Fruit fly (Drosophila melanogaster) whole organism, embryonic: ENCODE data around the gene CG9498.

Experiments
- Bteb2 ChIP-seq: fragments of 200-800 bp; sonication (Bioruptor generic); optimal IDR thresholded peaks from 2 replicates; lab custom pipeline; 2016; ENCODE audit warnings: missing biosample characterization, missing genetic modification characterization
- CG10431 ChIP-seq: fragments of 200-800 bp; sonication (Bioruptor generic); optimal IDR thresholded peaks from 3 replicates; lab custom pipeline; 2018; ENCODE audit warnings: missing biosample characterization, mild to moderate bottlenecking, missing genetic modification characterization
- CG10654 ChIP-seq: fragments of 200-800 bp; sonication (Bioruptor generic); optimal IDR thresholded peaks from 2 replicates; lab custom pipeline; 2016; ENCODE audit warnings: missing biosample characterization, missing genetic modification characterization
- CG11560 ChIP-seq: fragments of 200-800 bp; sonication (Bioruptor generic); IDR thresholded peaks from 3 replicates; pipeline ENCODE4 v1.3.6; 2022; ENCODE audit warnings: missing biosample characterization, missing genetic modification characterization
- CG12219 ChIP-seq: fragments of 200-800 bp; sonication (Bioruptor generic); optimal IDR thresholded peaks from 3 replicates; lab custom pipeline; 2018; ENCODE audit warnings: missing biosample characterization, mild to moderate bottlenecking, missing genetic modification characterization
- CG12391 ChIP-seq: fragments of 200-800 bp; sonication (Bioruptor generic); optimal IDR thresholded peaks from 3 replicates; lab custom pipeline; 2018; ENCODE audit warnings: missing biosample characterization, mild to moderate bottlenecking, missing genetic modification characterization, moderate library complexity
- CG13123 ChIP-seq: fragments of 200-800 bp; sonication (Bioruptor generic); optimal IDR thresholded peaks from 2 replicates; lab custom pipeline; 2016; ENCODE audit warnings: missing biosample characterization, missing genetic modification characterization
- CG14441 ChIP-seq: fragments of 200-800 bp; sonication (Bioruptor generic); IDR thresholded peaks from 2 replicates; pipeline ENCODE4 v1.3.6; 2022; ENCODE audit warnings: missing biosample characterization, missing genetic modification characterization
- CG15073 ChIP-seq: fragments of 200-800 bp; sonication (Bioruptor generic); optimal IDR thresholded peaks from 2 replicates; lab custom pipeline; 2016; ENCODE audit warnings: missing biosample characterization, missing genetic modification characterization
- CG15514 ChIP-seq: fragments of 200-800 bp; sonication (Bioruptor generic); optimal IDR thresholded peaks from 3 replicates; lab custom pipeline; 2017; ENCODE audit warnings: missing biosample characterization, missing genetic modification characterization, mild to moderate bottlenecking, moderate library complexity, missing genetic modification reagents
- CG17328 ChIP-seq: fragments of 200-800 bp; sonication (Bioruptor generic); IDR thresholded peaks from 2 replicates; pipeline ENCODE4 v1.3.6; 2022; ENCODE audit warnings: missing biosample characterization, missing genetic modification characterization
- CG17359 ChIP-seq: fragments of 200-800 bp; sonication (Bioruptor generic); optimal IDR thresholded peaks from 3 replicates; lab custom pipeline; 2018; ENCODE audit warnings: missing biosample characterization, mild to moderate bottlenecking, missing genetic modification characterization, moderate library complexity
- CG17568 ChIP-seq: fragments of 200-800 bp; sonication (Bioruptor generic); optimal IDR thresholded peaks from 2 replicates; lab custom pipeline; 2018; ENCODE audit warnings: missing biosample characterization, mild to moderate bottlenecking, missing genetic modification characterization, moderate library complexity
- CG1832 ChIP-seq: fragments of 200-800 bp; sonication (Bioruptor generic); optimal IDR thresholded peaks from 2 replicates; lab custom pipeline; 2017; ENCODE audit warnings: missing biosample characterization, mild to moderate bottlenecking, missing genetic modification characterization, inconsistent platforms
- CG18599 ChIP-seq: fragments of 200-800 bp; sonication (Bioruptor generic); optimal IDR thresholded peaks from 3 replicates; lab custom pipeline; 2017; ENCODE audit warnings: missing biosample characterization, missing genetic modification characterization, mild to moderate bottlenecking, moderate library complexity, missing genetic modification reagents
- CG31441 ChIP-seq: fragments of 200-800 bp; sonication (Bioruptor generic); IDR thresholded peaks from 2 replicates; pipeline ENCODE4 v1.3.6; 2022; ENCODE audit warnings: missing biosample characterization, missing genetic modification characterization
- CG4360 ChIP-seq: fragments of 200-800 bp; sonication (Bioruptor generic); IDR thresholded peaks from 2 replicates; pipeline ENCODE4 v1.3.6; 2022; ENCODE audit warnings: missing biosample characterization, missing genetic modification characterization
- CG4617 ChIP-seq: fragments of 200-800 bp; sonication (Bioruptor generic); optimal IDR thresholded peaks from 3 replicates; lab custom pipeline; 2016; ENCODE audit warnings: missing biosample characterization, missing genetic modification characterization, borderline replicate concordance
- CG5245 ChIP-seq: fragments of 200-800 bp; sonication (Bioruptor generic); optimal IDR thresholded peaks from 3 replicates; lab custom pipeline; 2016; ENCODE audit warnings: missing biosample characterization, missing genetic modification characterization
- CG7987 ChIP-seq: fragments of 200-800 bp; sonication (Bioruptor generic); optimal IDR thresholded peaks from 2 replicates; lab custom pipeline; 2018; ENCODE audit warnings: missing biosample characterization, mild to moderate bottlenecking, missing genetic modification characterization, moderate library complexity
- CG9797 ChIP-seq: fragments of 200-800 bp; sonication (Bioruptor generic); optimal IDR thresholded peaks from 3 replicates; lab custom pipeline; 2018; ENCODE audit warnings: missing biosample characterization, mild to moderate bottlenecking, missing genetic modification characterization
- CG9817 ChIP-seq: fragments of 200-800 bp; sonication (Bioruptor generic); optimal IDR thresholded peaks from 2 replicates; lab custom pipeline; 2018; ENCODE audit warnings: missing biosample characterization, mild to moderate bottlenecking, missing genetic modification characterization, moderate library complexity
- Dll ChIP-seq: fragments of 200-800 bp; sonication (Bioruptor generic); IDR thresholded peaks from 4 replicates; pipeline ENCODE4 v1.3.6; 2022; ENCODE audit warnings: missing biosample characterization, missing genetic modification characterization; ENCODE audit not compliant: partially characterized antibody
- Ets65A ChIP-seq: fragments of 200-800 bp; sonication (Bioruptor generic); peaks from one replicate; lab custom pipeline; 2016; ENCODE audit warnings: missing biosample characterization, missing genetic modification characterization
- Fer1 ChIP-seq: fragments of 200-800 bp; sonication (Bioruptor generic); optimal IDR thresholded peaks from 2 replicates; lab custom pipeline; 2017; ENCODE audit warnings: missing biosample characterization, mild to moderate bottlenecking, missing genetic modification characterization
- HLH54F ChIP-seq: fragments of 200-800 bp; sonication (Bioruptor generic); optimal IDR thresholded peaks from 3 replicates; lab custom pipeline; 2016; ENCODE audit warnings: missing biosample characterization, missing genetic modification characterization
- Hand ChIP-seq: fragments of 200-800 bp; sonication (Bioruptor generic); optimal IDR thresholded peaks from 2 replicates; lab custom pipeline; 2017; ENCODE audit warnings: mild to moderate bottlenecking, missing biosample characterization, missing genetic modification reagents, missing genetic modification characterization
- Nf-YA ChIP-seq: fragments of 200-800 bp; sonication (Bioruptor generic); IDR thresholded peaks from 2 replicates; pipeline ENCODE4 v1.3.6; 2022; ENCODE audit warnings: missing biosample characterization, missing genetic modification characterization
- Oli ChIP-seq: fragments of 200-800 bp; sonication (Bioruptor generic); optimal IDR thresholded peaks from 2 replicates; lab custom pipeline; 2018; ENCODE audit warnings: missing biosample characterization, mild to moderate bottlenecking, missing genetic modification characterization, moderate library complexity
- Side ChIP-seq: fragments of 200-800 bp; sonication (Bioruptor generic); optimal IDR thresholded peaks from 2 replicates; lab custom pipeline; 2016; ENCODE audit warnings: missing biosample characterization, missing genetic modification characterization
- Trl ChIP-seq, 3 experiments: fragments of >200 bp in 2 of 3; fragments of 200-800 bp in 1 of 3; sonication (Bioruptor generic) in 1 of 3; optimal IDR thresholded peaks; 2 replicates in 1 of 3; 3 replicates in 2 of 3; lab custom pipeline; 2016 to 2017; ENCODE audit warnings: missing biosample characterization in 1 of 3, missing genetic modification characterization in 1 of 3
- amos ChIP-seq: fragments of 200-800 bp; sonication (Bioruptor generic); IDR thresholded peaks from 2 replicates; pipeline ENCODE4 v1.3.6; 2022; ENCODE audit warnings: missing biosample characterization, missing genetic modification characterization; ENCODE audit not compliant: partially characterized antibody
- ap ChIP-seq: fragments of 200-800 bp; sonication (Bioruptor generic); IDR thresholded peaks from 2 replicates; pipeline ENCODE4 v1.3.6; 2022; ENCODE audit warnings: missing biosample characterization, missing genetic modification characterization
- bigmax ChIP-seq: fragments of 200-800 bp; sonication (Bioruptor generic); optimal IDR thresholded peaks from 2 replicates; lab custom pipeline; 2018; ENCODE audit warnings: missing biosample characterization, mild to moderate bottlenecking, missing genetic modification characterization
- ci ChIP-seq: fragments of 200-800 bp; sonication (Bioruptor generic); IDR thresholded peaks from 3 replicates; pipeline ENCODE4 v1.3.6; 2022; ENCODE audit warnings: missing biosample characterization, missing genetic modification characterization
- dpn ChIP-seq, 2 experiments: fragments of 200-800 bp; sonication (Bioruptor generic); optimal IDR thresholded peaks; 3 replicates each; lab custom pipeline; 2016; ENCODE audit warnings: missing biosample characterization in 2 of 2, missing genetic modification characterization in 2 of 2
- gfzf ChIP-seq: fragments of 200-800 bp; sonication (Bioruptor generic); optimal IDR thresholded peaks from 2 replicates; lab custom pipeline; 2016; ENCODE audit warnings: missing biosample characterization, mild to moderate bottlenecking, missing genetic modification characterization, moderate library complexity
- hbn ChIP-seq: fragments of 200-800 bp; sonication (Bioruptor generic); IDR thresholded peaks from 2 replicates; pipeline ENCODE4 v1.3.6; 2022; ENCODE audit warnings: missing biosample characterization, missing genetic modification characterization; ENCODE audit not compliant: partially characterized antibody
- jing ChIP-seq: fragments of 200-800 bp; sonication (Bioruptor generic); optimal IDR thresholded peaks from 2 replicates; lab custom pipeline; 2018; ENCODE audit warnings: missing biosample characterization, mild to moderate bottlenecking, missing genetic modification characterization
- jumu ChIP-seq: fragments of 200-800 bp; sonication (Bioruptor generic); optimal IDR thresholded peaks from 3 replicates; lab custom pipeline; 2016; ENCODE audit warnings: missing biosample characterization, missing genetic modification characterization
- kah ChIP-seq: fragments of 200-800 bp; sonication (Bioruptor generic); optimal IDR thresholded peaks from 2 replicates; lab custom pipeline; 2018; ENCODE audit warnings: missing biosample characterization, mild to moderate bottlenecking, missing genetic modification characterization
- nom ChIP-seq: fragments of 200-800 bp; sonication (Bioruptor generic); optimal IDR thresholded peaks from 2 replicates; lab custom pipeline; 2017; ENCODE audit warnings: missing biosample characterization, missing genetic modification characterization, mild to moderate bottlenecking, moderate library complexity, missing genetic modification reagents
- ro ChIP-seq: fragments of 200-800 bp; sonication (Bioruptor generic); IDR thresholded peaks from 2 replicates; pipeline ENCODE4 v1.3.6; 2022; ENCODE audit warnings: missing biosample characterization, missing genetic modification characterization
- scrt ChIP-seq: fragments of 200-800 bp; sonication (Bioruptor generic); optimal IDR thresholded peaks from 2 replicates; lab custom pipeline; 2018; ENCODE audit warnings: missing biosample characterization, mild to moderate bottlenecking, missing genetic modification characterization, moderate library complexity
- sim ChIP-seq: fragments of 200-800 bp; sonication (Bioruptor generic); IDR thresholded peaks from 2 replicates; pipeline ENCODE4 v1.3.6; 2022; ENCODE audit warnings: missing biosample characterization, missing genetic modification characterization
- stc ChIP-seq: fragments of 200-800 bp; sonication (Bioruptor generic); IDR thresholded peaks from 2 replicates; pipeline ENCODE4 v1.3.6; 2022; ENCODE audit warnings: missing biosample characterization, missing genetic modification characterization
- tna ChIP-seq: fragments of 200-800 bp; sonication (Bioruptor generic); IDR thresholded peaks from 2 replicates; pipeline ENCODE4 v1.3.6; 2022; ENCODE audit warnings: missing biosample characterization, missing genetic modification characterization; ENCODE audit not compliant: partially characterized antibody
- trh ChIP-seq: fragments of 200-800 bp; sonication (Bioruptor generic); optimal IDR thresholded peaks from 2 replicates; lab custom pipeline; 2016; ENCODE audit warnings: missing biosample characterization, missing genetic modification characterization
- zen ChIP-seq: fragments of 200-800 bp; sonication (Bioruptor generic); optimal IDR thresholded peaks from 3 replicates; lab custom pipeline; 2018; ENCODE audit warnings: missing biosample characterization, mild to moderate bottlenecking, missing genetic modification characterization, moderate library complexity

CG9498 gene

DNA sequence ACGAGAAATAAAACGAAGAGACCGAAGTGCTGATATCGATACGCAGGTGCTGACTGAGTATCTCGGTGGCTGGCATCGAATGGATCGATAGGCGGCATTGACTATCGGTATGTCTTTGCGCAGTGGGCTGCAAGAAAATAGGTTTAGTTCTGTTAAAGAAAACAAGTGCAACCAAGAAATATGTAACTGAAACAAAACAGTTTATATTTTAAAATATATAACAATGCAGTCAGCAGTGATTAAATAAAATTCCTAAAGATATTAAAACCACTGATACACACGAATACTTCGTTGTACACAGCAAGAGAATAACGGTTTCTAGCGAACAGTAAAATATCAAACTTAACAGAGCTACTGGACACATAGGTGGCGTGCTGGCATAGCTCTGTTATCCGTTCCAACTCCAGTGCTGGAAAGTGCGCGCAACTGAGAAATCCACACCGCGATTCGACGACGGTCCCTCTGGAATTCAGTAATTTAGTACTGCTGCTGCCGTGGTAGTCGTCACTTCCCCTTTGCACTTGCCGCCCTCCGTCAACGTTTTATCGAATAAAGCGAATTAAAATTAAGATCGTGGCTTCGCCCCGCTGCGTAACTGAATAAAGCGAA, 12.4 kb downstream of the CG9498 start, which contains the start of the genes Pez and Cpr (continued):
- no peak for TF ChIP-seq CG4617 (GFP tag; lab: Kevin White, UChicago)
- peak; percentile 23; the same call in 1 of the 2 replicates for TF ChIP-seq tna (GFP tag; lab: Robert Waterston, UW)
- TF ChIP-seq ci (GFP tag; lab: Robert Waterston, UW): peak; percentile 81
- peak; percentile 32 for TF ChIP-seq CG10431 (GFP tag; lab: Kevin White, UChicago)
- TF ChIP-seq CG17359 (tag; lab: Kevin White, UChicago): no peak
- TF ChIP-seq ro (GFP tag; lab: Robert Waterston, UW): no peak
- 0 out of 2 replicates have a peak, but pooled peaks have one; percentile 11 for TF ChIP-seq Nf-YA (GFP tag; lab: Robert Waterston, UW)
- peak; percentile 24 for TF ChIP-seq CG18599 (GFP tag; lab: Kevin White, UChicago)
- TF ChIP-seq CG4360 (GFP tag; lab: Robert Waterston, UW): no peak
- no peak for TF ChIP-seq Oli (tag; lab: Kevin White, UChicago)
- peak; percentile 5 for TF ChIP-seq bigmax
- TF ChIP-seq stc: peak; percentile 34; the same call in 1 of the 2 replicates
- TF ChIP-seq zen (tag; lab: Kevin White, UChicago): peak; percentile 44
- TF ChIP-seq CG5245 (GFP tag; lab: Kevin White, UChicago): no peak
- peak; percentile 32 for TF ChIP-seq scrt
- TF ChIP-seq Ets65A (GFP tag; lab: Kevin White, UChicago): peak; percentile 85
- peak; percentile 76 for TF ChIP-seq hbn
- peak; percentile 37; the same call in 1 of the 2 replicates for TF ChIP-seq CG17328
- peak; percentile 31 for TF ChIP-seq jumu (GFP tag; lab: Kevin White, UChicago)
- TF ChIP-seq amos (GFP tag; lab: Robert Waterston, UW): peak; percentile 82
- peak; percentile 30 for TF ChIP-seq HLH54F
- no peak for TF ChIP-seq nom (GFP tag; lab: Kevin White, UChicago)
- TF ChIP-seq sim (GFP tag; lab: Robert Waterston, UW): no peak
- no peak for TF ChIP-seq CG13123 (GFP tag; lab: Kevin White, UChicago)
- TF ChIP-seq CG31441: no peak
- peak; percentile 47 for TF ChIP-seq Side (GFP tag; lab: Kevin White, UChicago)
- TF ChIP-seq Fer1: peak; percentile 21
- TF ChIP-seq CG17568: no peak
- TF ChIP-seq CG12219: no peak
- no peak for TF ChIP-seq CG10654 (GFP tag; lab: Kevin White, UChicago)
- no peak for TF ChIP-seq CG1832
- TF ChIP-seq Hand (GFP tag; lab: Kevin White, UChicago): no peak
- TF ChIP-seq kah (GFP tag; lab: Kevin White, UChicago): no peak
- TF ChIP-seq gfzf (GFP tag; lab: Kevin White, UChicago): peak; percentile 91
- TF ChIP-seq Bteb2 (GFP tag; lab: Kevin White, UChicago): peak; percentile 46
- TF ChIP-seq CG15073 (GFP tag; lab: Kevin White, UChicago): no peak
- TF ChIP-seq CG7987: peak; percentile 43
- peak; percentile 93 for TF ChIP-seq CG11560
- no peak for TF ChIP-seq Trl (optimal IDR thresholded peaks at IDR 0.05; lab: Kevin White, UChicago)
- TF ChIP-seq Trl (GFP tag; optimal IDR thresholded peaks at IDR 0.05; lab: Kevin White, UChicago): peak; percentile 26
- peak; percentile 68 for TF ChIP-seq CG15514 (GFP tag; lab: Kevin White, UChicago)
- TF ChIP-seq CG12391 (tag; lab: Kevin White, UChicago): peak; percentile 39
- TF ChIP-seq dpn (GFP tag; optimal IDR thresholded peaks at IDR 0.05; lab: Kevin White, UChicago): peak; percentile 51 to 68
- peak; percentile 28; the same call in 1 of the 2 replicates for TF ChIP-seq CG14441 (GFP tag; lab: Robert Waterston, UW)
- TF ChIP-seq trh (GFP tag; lab: Kevin White, UChicago): peak; percentile 15
- TF ChIP-seq Dll (GFP tag; lab: Robert Waterston, UW): peak; percentile 88
- no peak for TF ChIP-seq jing (GFP tag; lab: Kevin White, UChicago)
- no peak for TF ChIP-seq ap
- TF ChIP-seq CG9817 (tag; lab: Kevin White, UChicago): peak; percentile 23
- TF ChIP-seq CG9797 (GFP tag; lab: Kevin White, UChicago): peak; percentile 80
